Worm (Caenorhabditis elegans) whole organism, L3 larva: ENCODE results near the gene mex-5.

Source experiments
- ceh-9 ChIP-seq: sonication (generic microtip); optimal IDR thresholded peaks from 2 replicates; lab custom pipeline; 2018; ENCODE audit warnings: missing biosample characterization, missing genetic modification characterization
- elt-3 ChIP-seq, 3 experiments: fragments of 150-350 bp in 1 of 3; sonication (generic microtip) in 2 of 3; optimal IDR thresholded peaks; 2 replicates in 2 of 3; 4 replicates in 1 of 3; lab custom pipeline; 2014 to 2017; ENCODE audit warnings: missing biosample characterization in 3 of 3, missing genetic modification characterization in 3 of 3
- fkh-10 ChIP-seq: sonication (generic microtip); optimal IDR thresholded peaks from 2 replicates; lab custom pipeline; 2017; ENCODE audit warnings: missing biosample characterization, missing genetic modification reagents, missing genetic modification characterization
- lin-39 ChIP-seq: fragments of 150-350 bp; optimal IDR thresholded peaks from 2 replicates; lab custom pipeline; 2018; ENCODE audit warnings: missing biosample characterization, missing genetic modification reagents, missing genetic modification characterization
- nhr-12 ChIP-seq: fragments of 150-350 bp; optimal IDR thresholded peaks from 2 replicates; lab custom pipeline; 2014; ENCODE audit warnings: missing biosample characterization, missing genetic modification characterization
- nhr-77 ChIP-seq: fragments of 150-350 bp; optimal IDR thresholded peaks from 2 replicates; lab custom pipeline; 2014; ENCODE audit warnings: missing biosample characterization, missing genetic modification characterization
- unc-39 ChIP-seq: sonication (generic microtip); optimal IDR thresholded peaks from 4 replicates; lab custom pipeline; 2017; ENCODE audit warnings: missing biosample characterization, missing genetic modification characterization
- unc-62 ChIP-seq: fragments of 150-350 bp; sonication (generic microtip); optimal IDR thresholded peaks from 4 replicates; lab custom pipeline; 2014; ENCODE audit warnings: missing biosample characterization, missing genetic modification reagents, missing genetic modification characterization
- ztf-4 ChIP-seq: fragments of 150-350 bp; optimal IDR thresholded peaks from 2 replicates; lab custom pipeline; 2014; ENCODE audit warnings: missing biosample characterization, missing genetic modification characterization

DNA sequence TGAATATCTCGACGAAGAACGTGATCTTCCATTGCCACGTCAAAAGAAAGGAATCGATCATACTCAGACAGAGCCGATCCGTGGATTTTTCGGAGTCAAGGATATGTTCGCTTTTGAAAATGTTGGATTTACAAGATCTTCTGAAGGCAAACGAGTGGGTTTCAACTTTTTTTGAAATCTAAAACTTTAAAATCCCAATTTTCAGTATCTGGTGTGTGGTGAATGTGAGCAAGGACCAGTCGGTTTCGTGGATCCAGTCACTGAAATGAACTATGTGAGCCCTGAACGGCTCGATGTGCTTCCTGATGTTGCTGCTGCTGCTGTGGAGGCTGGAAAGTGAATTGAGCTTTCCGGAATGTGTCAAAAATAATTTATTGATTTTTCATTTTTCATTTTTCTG is 33.4 kb downstream of the mex-5 start, which contains the start of gene lsm-3:
- no peak for TF ChIP-seq unc-39 (tag; lab: Kevin White, UChicago)
- no peak for TF ChIP-seq ceh-9 (tag; lab: Kevin White, UChicago)
- TF ChIP-seq unc-62 (GFP tag; lab: Kevin White, UChicago) = no peak
- TF ChIP-seq ztf-4 (tag; lab: Kevin White, UChicago) = no peak
- TF ChIP-seq nhr-12 = no peak
- TF ChIP-seq elt-3 (tag; optimal IDR thresholded peaks at IDR 0.05; lab: Kevin White, UChicago) = no peak
- no peak for TF ChIP-seq fkh-10 (GFP tag; lab: Kevin White, UChicago)
- TF ChIP-seq lin-39 (tag; lab: Kevin White, UChicago) = no peak
- no peak for TF ChIP-seq nhr-77 (tag; lab: Kevin White, UChicago)
